Worm (Caenorhabditis elegans) whole organism, late embryonic: Measurements from ENCODE around the gene gipc-1.

Experiments
- hlh-13 ChIP-seq: fragments of 200-800 bp; sonication (Bioruptor generic); optimal IDR thresholded peaks from 2 replicates; lab custom pipeline; 2018; ENCODE audit warnings: mild to moderate bottlenecking, missing genetic modification characterization, missing compliant biosample characterization
- lin-11 ChIP-seq: fragments of 200-800 bp; sonication (Bioruptor generic); optimal IDR thresholded peaks from 2 replicates; lab custom pipeline; 2018; ENCODE audit warnings: mild to moderate bottlenecking, missing genetic modification characterization, missing compliant biosample characterization
- nhr-232 ChIP-seq: sonication (generic microtip); optimal IDR thresholded peaks from 2 replicates; lab custom pipeline; 2016; ENCODE audit warnings: missing genetic modification characterization, missing compliant biosample characterization
- pat-9 ChIP-seq: fragments of 200-800 bp; sonication (Bioruptor generic); optimal IDR thresholded peaks from 2 replicates; lab custom pipeline; 2018; ENCODE audit warnings: mild to moderate bottlenecking, missing genetic modification characterization, moderate library complexity, missing compliant biosample characterization
- pha-4 ChIP-seq: fragments of 150-350 bp; optimal IDR thresholded peaks from 2 replicates; lab custom pipeline; 2018; ENCODE audit warnings: missing biosample characterization, missing genetic modification reagents, missing genetic modification characterization
- sox-4 ChIP-seq: sonication (generic microtip); optimal IDR thresholded peaks from 2 replicates; lab custom pipeline; 2017; ENCODE audit warnings: mild to moderate bottlenecking, missing genetic modification characterization, inconsistent platforms, missing compliant biosample characterization
- tbx-2 ChIP-seq: sonication (generic microtip); optimal IDR thresholded peaks from 2 replicates; lab custom pipeline; 2016; ENCODE audit warnings: missing genetic modification characterization, missing compliant biosample characterization

ce11 chrIII:4849739-4850138 is 20.8 kb upstream of the gipc-1 start, which contains the start of gene nonu-1:
- no peak for TF ChIP-seq lin-11
- TF ChIP-seq tbx-2 (tag; lab: Kevin White, UChicago): no peak
- TF ChIP-seq pha-4: no peak
- TF ChIP-seq pat-9 (tag; lab: Kevin White, UChicago): no peak
- TF ChIP-seq sox-4 (tag; lab: Kevin White, UChicago): no peak
- TF ChIP-seq hlh-13 (GFP tag; lab: Kevin White, UChicago): no peak
- TF ChIP-seq nhr-232: no peak
